Fruit fly (Drosophila melanogaster) Kc167 (cell line): ENCODE results near the gene numb.

Experiments used
- Myc ChIP-seq: fragments of >200 bp; optimal IDR thresholded peaks from 2 replicates; lab custom pipeline; 2017; ENCODE audit warnings: missing external identifiers
- Sin3A ChIP-seq: fragments of >200 bp; optimal IDR thresholded peaks from 2 replicates; lab custom pipeline; 2018; ENCODE audit warnings: missing external identifiers
- h ChIP-seq: fragments of >200 bp; optimal IDR thresholded peaks from 3 replicates; lab custom pipeline; 2018; ENCODE audit warnings: missing external identifiers
- insv ChIP-seq: fragments of >200 bp; optimal IDR thresholded peaks from 3 replicates; lab custom pipeline; 2018; ENCODE audit warnings: missing external identifiers
- psq ChIP-seq: fragments of >200 bp; optimal IDR thresholded peaks from 2 replicates; lab custom pipeline; 2017; ENCODE audit warnings: missing external identifiers
- ttk ChIP-seq: sonication (Bioruptor generic); optimal IDR thresholded peaks from 2 replicates; lab custom pipeline; 2017; ENCODE audit warnings: missing external identifiers

dm6 chr2L:9446398-9446945 is 9.2 kb downstream of the numb start:
- TF ChIP-seq psq (lab: Kevin White, UChicago) (no peak), Sin3A (lab: Kevin White, UChicago) (no peak), h (lab: Kevin White, UChicago) (no peak), ttk (lab: Kevin White, UChicago) (no peak), Myc (no peak), insv (lab: Kevin White, UChicago) (no peak)
